Worm (Caenorhabditis elegans) whole organism, L4 larva: ENCODE results near the gene mltn-5.

Source experiments
- nhr-76 ChIP-seq: fragments of 150-350 bp; optimal IDR thresholded peaks from 2 replicates; lab custom pipeline; 2014; ENCODE audit warnings: missing biosample characterization, missing genetic modification characterization
- ztf-11 ChIP-seq: fragments of 150-350 bp; optimal IDR thresholded peaks from 2 replicates; lab custom pipeline; 2014; ENCODE audit warnings: missing biosample characterization, missing genetic modification characterization

DNA sequence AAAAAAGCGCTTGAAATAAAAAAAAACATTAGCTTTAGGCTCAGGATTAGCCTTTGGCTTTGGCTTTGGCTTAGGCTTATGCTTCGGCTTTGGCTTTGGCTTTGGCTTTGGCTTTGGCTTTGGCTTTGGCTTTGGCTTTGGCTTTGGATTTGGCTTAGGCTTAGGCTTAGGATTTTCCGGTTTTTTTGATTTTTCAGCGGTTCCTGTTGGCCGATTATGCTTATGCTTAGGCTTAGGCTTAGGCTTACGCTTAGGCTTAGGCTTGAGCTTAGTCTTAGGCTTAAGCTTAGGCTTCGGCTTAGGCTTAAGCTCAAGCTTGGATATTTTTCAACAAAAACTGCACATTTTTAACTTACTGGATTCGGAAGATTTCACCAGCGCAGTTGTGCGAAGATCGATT, 49.1 kb downstream of the mltn-5 start:
- TF ChIP-seq ztf-11 (tag; lab: Kevin White, UChicago) (no peak), nhr-76 (no peak)
